Worm (Caenorhabditis elegans) whole organism, midembryonic: ENCODE measurements around the gene Y17G9B.8.

Source experiments
- cog-1 ChIP-seq: sonication (generic microtip); optimal IDR thresholded peaks from 2 replicates; lab custom pipeline; 2016; ENCODE audit warnings: missing genetic modification characterization, missing compliant biosample characterization
- klf-2 ChIP-seq: fragments of 200-800 bp; sonication (Bioruptor generic); conservative IDR thresholded peaks from 2 replicates; pipeline ENCODE4 v1.3.6; 2022; ENCODE audit warnings: missing genetic modification reagents, missing genetic modification characterization, missing compliant biosample characterization
- ztf-29 ChIP-seq: fragments of 200-800 bp; sonication (Bioruptor generic); IDR thresholded peaks from 2 replicates; pipeline ENCODE4 v1.3.6; 2022; ENCODE audit warnings: missing genetic modification reagents, missing genetic modification characterization, missing compliant biosample characterization

ce11 chrIV:4788332-4788731 lies 29.7 kb upstream of the Y17G9B.8 start, which contains the start of gene nhr-104:
- TF ChIP-seq cog-1 (no peak), ztf-29 (GFP tag; lab: Robert Waterston, UW) (no peak), klf-2 (GFP tag; lab: Robert Waterston, UW) (no peak)
